Fruit fly (Drosophila melanogaster) whole organism, embryonic: ENCODE measurements around the gene Ythdc1.

Experiments used
- Abd-B ChIP-seq: fragments of 200-800 bp; sonication (Bioruptor generic); optimal IDR thresholded peaks from 2 replicates; lab custom pipeline; 2018; ENCODE audit warnings: missing biosample characterization, mild to moderate bottlenecking, missing genetic modification characterization, moderate library complexity
- C15 ChIP-seq: fragments of 200-800 bp; sonication (Bioruptor generic); IDR thresholded peaks from 3 replicates; pipeline ENCODE4 v1.3.6; 2022; ENCODE audit warnings: missing biosample characterization, missing genetic modification characterization
- CG10147 ChIP-seq: fragments of 200-800 bp; sonication (Bioruptor generic); optimal IDR thresholded peaks from 2 replicates; lab custom pipeline; 2019; ENCODE audit warnings: missing biosample characterization, mild to moderate bottlenecking, missing genetic modification characterization, moderate library complexity
- CG10321 ChIP-seq: fragments of 200-800 bp; sonication (Bioruptor generic); IDR thresholded peaks from 2 replicates; pipeline ENCODE4 v1.3.6; 2022; ENCODE audit warnings: missing biosample characterization, missing genetic modification characterization
- CG13287 ChIP-seq: fragments of 200-800 bp; sonication (Bioruptor generic); IDR thresholded peaks from 2 replicates; pipeline ENCODE4 v1.3.6; 2022; ENCODE audit warnings: missing biosample characterization, missing genetic modification characterization; ENCODE audit not compliant: partially characterized antibody
- CG13624 ChIP-seq: fragments of 200-800 bp; sonication (Bioruptor generic); optimal IDR thresholded peaks from 2 replicates; lab custom pipeline; 2016; ENCODE audit warnings: missing biosample characterization, missing genetic modification characterization
- CG14710 ChIP-seq: fragments of 200-800 bp; sonication (Bioruptor generic); optimal IDR thresholded peaks from 3 replicates; lab custom pipeline; 2019; ENCODE audit warnings: missing biosample characterization, mild to moderate bottlenecking, missing genetic modification characterization, moderate library complexity
- CG15269 ChIP-seq: fragments of 200-800 bp; sonication (Bioruptor generic); optimal IDR thresholded peaks from 2 replicates; lab custom pipeline; 2018; ENCODE audit warnings: missing biosample characterization, mild to moderate bottlenecking, missing genetic modification characterization, moderate library complexity
- CG15601 ChIP-seq: fragments of 200-800 bp; sonication (Bioruptor generic); optimal IDR thresholded peaks from 3 replicates; lab custom pipeline; 2019; ENCODE audit warnings: missing biosample characterization, mild to moderate bottlenecking, missing genetic modification characterization, moderate library complexity
- CG17802 ChIP-seq: fragments of 200-800 bp; sonication (Bioruptor generic); optimal IDR thresholded peaks from 2 replicates; lab custom pipeline; 2018; ENCODE audit warnings: missing biosample characterization, mild to moderate bottlenecking, missing genetic modification characterization, moderate library complexity
- CG2712 ChIP-seq: fragments of 200-800 bp; optimal IDR thresholded peaks from 3 replicates; lab custom pipeline; 2019; ENCODE audit warnings: missing biosample characterization, mild to moderate bottlenecking, missing genetic modification characterization, moderate library complexity
- CG31441 ChIP-seq: fragments of 200-800 bp; sonication (Bioruptor generic); IDR thresholded peaks from 2 replicates; pipeline ENCODE4 v1.3.6; 2022; ENCODE audit warnings: missing biosample characterization, missing genetic modification characterization
- CG3407 ChIP-seq: fragments of 200-800 bp; sonication (Bioruptor generic); optimal IDR thresholded peaks from 2 replicates; lab custom pipeline; 2018; ENCODE audit warnings: missing biosample characterization, mild to moderate bottlenecking, missing genetic modification characterization
- CG34224 ChIP-seq: fragments of 200-800 bp; sonication (Bioruptor generic); IDR thresholded peaks from 3 replicates; pipeline ENCODE4 v1.3.6; 2022; ENCODE audit warnings: missing biosample characterization, missing genetic modification characterization; ENCODE audit not compliant: partially characterized antibody
- CG34376 ChIP-seq: fragments of 200-800 bp; sonication (Bioruptor generic); optimal IDR thresholded peaks from 2 replicates; lab custom pipeline; 2018; ENCODE audit warnings: missing biosample characterization, mild to moderate bottlenecking, missing genetic modification characterization
- CG4404 ChIP-seq: fragments of 200-800 bp; sonication (Bioruptor generic); IDR thresholded peaks from 2 replicates; pipeline ENCODE4 v1.3.6; 2022; ENCODE audit warnings: missing biosample characterization, missing genetic modification characterization
- CG5953 ChIP-seq: fragments of 200-800 bp; sonication (Bioruptor generic); IDR thresholded peaks from 2 replicates; pipeline ENCODE4 v1.3.6; 2022; ENCODE audit warnings: missing biosample characterization, missing genetic modification characterization
- CG7271 ChIP-seq: fragments of 200-800 bp; sonication (Bioruptor generic); optimal IDR thresholded peaks from 2 replicates; lab custom pipeline; 2018; ENCODE audit warnings: missing biosample characterization, mild to moderate bottlenecking, missing genetic modification characterization, moderate library complexity
- CG7556 ChIP-seq: fragments of 200-800 bp; sonication (Bioruptor generic); optimal IDR thresholded peaks from 2 replicates; lab custom pipeline; 2017; ENCODE audit warnings: missing biosample characterization, mild to moderate bottlenecking, missing genetic modification characterization
- CG9817 ChIP-seq: fragments of 200-800 bp; sonication (Bioruptor generic); optimal IDR thresholded peaks from 2 replicates; lab custom pipeline; 2018; ENCODE audit warnings: missing biosample characterization, mild to moderate bottlenecking, missing genetic modification characterization, moderate library complexity
- CTCF ChIP-seq: fragments of 200-800 bp; sonication (Bioruptor generic); optimal IDR thresholded peaks from 2 replicates; lab custom pipeline; 2017; ENCODE audit warnings: missing biosample characterization, mild to moderate bottlenecking, missing genetic modification characterization, moderate library complexity
- Camta ChIP-seq: fragments of 200-800 bp; sonication (Bioruptor generic); optimal IDR thresholded peaks from 2 replicates; lab custom pipeline; 2016; ENCODE audit warnings: missing biosample characterization, missing genetic modification characterization
- Elba2 ChIP-seq: fragments of 200-800 bp; sonication (Bioruptor generic); optimal IDR thresholded peaks from 3 replicates; lab custom pipeline; 2016; ENCODE audit warnings: missing biosample characterization, missing genetic modification characterization
- Neu2 ChIP-seq: fragments of 200-800 bp; sonication (Bioruptor generic); optimal IDR thresholded peaks from 3 replicates; lab custom pipeline; 2016; ENCODE audit warnings: missing biosample characterization, missing genetic modification characterization, borderline replicate concordance
- Nf-YA ChIP-seq: fragments of 200-800 bp; sonication (Bioruptor generic); IDR thresholded peaks from 2 replicates; pipeline ENCODE4 v1.3.6; 2022; ENCODE audit warnings: missing biosample characterization, missing genetic modification characterization
- Poxn ChIP-seq: fragments of 200-800 bp; sonication (Bioruptor generic); IDR thresholded peaks from 2 replicates; pipeline ENCODE4 v1.3.6; 2022; ENCODE audit warnings: missing biosample characterization, missing genetic modification characterization
- Scr ChIP-seq: fragments of 200-800 bp; sonication (Bioruptor generic); IDR thresholded peaks from 2 replicates; pipeline ENCODE4 v1.3.6; 2022; ENCODE audit warnings: missing biosample characterization, missing genetic modification characterization; ENCODE audit not compliant: partially characterized antibody
- ab ChIP-seq: fragments of 200-800 bp; sonication (Bioruptor generic); optimal IDR thresholded peaks from 2 replicates; lab custom pipeline; 2016; ENCODE audit warnings: missing biosample characterization, missing genetic modification characterization
- bab2 ChIP-seq: fragments of 200-800 bp; sonication (Bioruptor generic); optimal IDR thresholded peaks from 2 replicates; lab custom pipeline; 2016; ENCODE audit warnings: missing biosample characterization, missing genetic modification characterization
- bbx ChIP-seq: fragments of 200-800 bp; sonication (Bioruptor generic); IDR thresholded peaks from 2 replicates; pipeline ENCODE4 v1.3.6; 2022; ENCODE audit warnings: missing biosample characterization, missing genetic modification characterization; ENCODE audit not compliant: partially characterized antibody
- bowl ChIP-seq: fragments of 200-800 bp; sonication (Bioruptor generic); IDR thresholded peaks from 2 replicates; pipeline ENCODE4 v1.3.6; 2022; ENCODE audit warnings: missing biosample characterization, missing genetic modification characterization
- btn ChIP-seq: fragments of 200-800 bp; sonication (Bioruptor generic); optimal IDR thresholded peaks from 2 replicates; lab custom pipeline; 2016; ENCODE audit warnings: missing biosample characterization, missing genetic modification characterization
- chif ChIP-seq, 2 experiments: fragments of 200-800 bp; sonication (Bioruptor generic); optimal IDR thresholded peaks; 3 replicates each; lab custom pipeline; 2016; ENCODE audit warnings: missing biosample characterization in 2 of 2, missing genetic modification characterization in 2 of 2
- corto ChIP-seq: fragments of 200-800 bp; sonication (Bioruptor generic); optimal IDR thresholded peaks from 2 replicates; lab custom pipeline; 2016; ENCODE audit warnings: missing biosample characterization, mild to moderate bottlenecking, missing genetic modification characterization, moderate library complexity
- eve ChIP-seq, 2 experiments: fragments of >200 bp; optimal IDR thresholded peaks; 2 replicates each; lab custom pipeline; 2017; ENCODE audit warnings: missing biosample characterization in 2 of 2, missing genetic modification characterization in 2 of 2
- fd96Cb ChIP-seq: fragments of 200-800 bp; sonication (Bioruptor generic); optimal IDR thresholded peaks from 2 replicates; lab custom pipeline; 2018; ENCODE audit warnings: missing biosample characterization, mild to moderate bottlenecking, missing genetic modification characterization, moderate library complexity
- ham ChIP-seq: fragments of 200-800 bp; sonication (Bioruptor generic); IDR thresholded peaks from 2 replicates; pipeline ENCODE4 v1.3.6; 2022; ENCODE audit warnings: missing biosample characterization, missing genetic modification characterization
- hkb ChIP-seq, 2 experiments: fragments of 200-800 bp in 1 of 2; fragments of >200 bp in 1 of 2; sonication (Bioruptor generic) in 1 of 2; IDR thresholded peaks in 1 of 2; optimal IDR thresholded peaks in 1 of 2; 2 replicates each; pipeline versions ENCODE4 v1.3.6 to Lab custom; 2017 to 2022; ENCODE audit warnings: missing biosample characterization in 1 of 2, missing genetic modification characterization in 1 of 2
- jing ChIP-seq: fragments of 200-800 bp; sonication (Bioruptor generic); optimal IDR thresholded peaks from 2 replicates; lab custom pipeline; 2018; ENCODE audit warnings: missing biosample characterization, mild to moderate bottlenecking, missing genetic modification characterization
- knrl ChIP-seq: fragments of 200-800 bp; sonication (Bioruptor generic); IDR thresholded peaks from 3 replicates; pipeline ENCODE4 v1.3.6; 2022; ENCODE audit warnings: missing biosample characterization, missing genetic modification characterization; ENCODE audit not compliant: partially characterized antibody
- nerfin-1 ChIP-seq: fragments of 200-800 bp; sonication (Bioruptor generic); optimal IDR thresholded peaks from 3 replicates; lab custom pipeline; 2019; ENCODE audit warnings: missing biosample characterization, mild to moderate bottlenecking, missing genetic modification characterization, moderate library complexity
- nmo ChIP-seq: fragments of 200-800 bp; sonication (Bioruptor generic); optimal IDR thresholded peaks from 2 replicates; lab custom pipeline; 2018; ENCODE audit warnings: missing biosample characterization, mild to moderate bottlenecking, missing genetic modification characterization, moderate library complexity
- onecut ChIP-seq: fragments of 200-800 bp; sonication (Bioruptor generic); IDR thresholded peaks from 2 replicates; pipeline ENCODE4 v1.3.6; 2022; ENCODE audit warnings: missing biosample characterization, missing genetic modification characterization
- phol ChIP-seq: fragments of 200-800 bp; sonication (Bioruptor generic); optimal IDR thresholded peaks from 3 replicates; lab custom pipeline; 2018; ENCODE audit warnings: missing biosample characterization, mild to moderate bottlenecking, missing genetic modification characterization, moderate library complexity
- pnt ChIP-seq: fragments of 200-800 bp; sonication (Bioruptor generic); optimal IDR thresholded peaks from 3 replicates; lab custom pipeline; 2016; ENCODE audit warnings: missing biosample characterization, missing genetic modification characterization
- row ChIP-seq: fragments of 200-800 bp; sonication (Bioruptor generic); IDR thresholded peaks from 3 replicates; pipeline ENCODE4 v1.3.6; 2022; ENCODE audit warnings: missing biosample characterization, missing genetic modification characterization
- salm ChIP-seq: fragments of 200-800 bp; sonication (Bioruptor generic); optimal IDR thresholded peaks from 2 replicates; lab custom pipeline; 2018; ENCODE audit warnings: missing biosample characterization, mild to moderate bottlenecking, missing genetic modification characterization
- stwl ChIP-seq: fragments of 200-800 bp; sonication (Bioruptor generic); optimal IDR thresholded peaks from 3 replicates; lab custom pipeline; 2018; ENCODE audit warnings: missing biosample characterization, mild to moderate bottlenecking, missing genetic modification characterization, moderate library complexity
- sug ChIP-seq: fragments of 200-800 bp; optimal IDR thresholded peaks from 2 replicates; lab custom pipeline; 2019; ENCODE audit warnings: missing biosample characterization, mild to moderate bottlenecking, missing genetic modification characterization, moderate library complexity
- tgo ChIP-seq: fragments of 200-800 bp; sonication (Bioruptor generic); IDR thresholded peaks from 3 replicates; pipeline ENCODE4 v1.3.6; 2022; ENCODE audit warnings: missing biosample characterization, missing genetic modification characterization
- tup ChIP-seq: fragments of 200-800 bp; sonication (Bioruptor generic); optimal IDR thresholded peaks from 2 replicates; lab custom pipeline; 2016; ENCODE audit warnings: missing biosample characterization, mild to moderate bottlenecking, missing genetic modification characterization, moderate library complexity

Ythdc1 gene

dm6 chr3L:3391871-3392270 lies 17.9 kb upstream of the Ythdc1 start (continued):
- TF ChIP-seq knrl (GFP tag; lab: Robert Waterston, UW) (no peak), C15 (GFP tag; lab: Robert Waterston, UW) (no peak), tgo (GFP tag; lab: Robert Waterston, UW) (no peak), phol (tag; lab: Kevin White, UChicago) (peak; percentile 20), bab2 (no peak), CG4404 (GFP tag; lab: Robert Waterston, UW) (peak; percentile 36; the same call in 1 of the 2 replicates), jing (GFP tag; lab: Kevin White, UChicago) (no peak), stwl (no peak), CG15601 (tag; lab: Kevin White, UChicago) (peak; percentile 34), nmo (GFP tag; lab: Kevin White, UChicago) (peak; percentile 38), CG31441 (GFP tag; lab: Robert Waterston, UW) (no peak; the same call in 1 of the 2 replicates), CG14710 (peak; percentile 38), eve (GFP tag; optimal IDR thresholded peaks at IDR 0.05; lab: Kevin White, UChicago) (no peak), Scr (GFP tag; lab: Robert Waterston, UW) (no peak), fd96Cb (tag; lab: Kevin White, UChicago) (peak; percentile 17), corto (GFP tag; lab: Kevin White, UChicago) (no peak), CTCF (GFP tag; lab: Kevin White, UChicago) (no peak), CG13287 (no peak), CG7556 (GFP tag; lab: Kevin White, UChicago) (no peak), CG9817 (no peak), btn (GFP tag; lab: Kevin White, UChicago) (no peak), hkb (optimal IDR thresholded peaks at IDR 0.05; lab: Kevin White, UChicago) (no peak), hkb (GFP tag; IDR thresholded peaks at IDR 0.05; lab: Robert Waterston, UW) (no peak), ham (GFP tag; lab: Robert Waterston, UW) (no peak), CG10147 (GFP tag; lab: Kevin White, UChicago) (no peak), tup (GFP tag; lab: Kevin White, UChicago) (no peak), Camta (no peak), Poxn (no peak), CG5953 (GFP tag; lab: Robert Waterston, UW) (no peak), bbx (GFP tag; lab: Robert Waterston, UW) (no peak), CG34224 (no peak), CG3407 (GFP tag; lab: Kevin White, UChicago) (no peak), bowl (GFP tag; lab: Robert Waterston, UW) (no peak), salm (tag; lab: Kevin White, UChicago) (no peak), CG34376 (GFP tag; lab: Kevin White, UChicago) (no peak), Nf-YA (GFP tag; lab: Robert Waterston, UW) (no peak), Elba2 (no peak), CG7271 (no peak), sug (tag; lab: Kevin White, UChicago) (no peak), CG2712 (tag; lab: Kevin White, UChicago) (peak; percentile 59), CG10321 (no peak), CG15269 (no peak), nerfin-1 (tag; lab: Kevin White, UChicago) (no peak), Abd-B (no peak), ab (no peak), CG17802 (tag; lab: Kevin White, UChicago) (no peak), CG13624 (GFP tag; lab: Kevin White, UChicago) (no peak), pnt (GFP tag; lab: Kevin White, UChicago) (no peak), onecut (GFP tag; lab: Robert Waterston, UW) (no peak), row (peak; percentile 44; the same call in 1 of the 3 replicates), Neu2 (GFP tag; lab: Kevin White, UChicago) (no peak), chif (GFP tag; optimal IDR thresholded peaks at IDR 0.05; lab: Kevin White, UChicago) (peak in 1 of 2 experiments; percentile 53)
